Fruit fly (Drosophila melanogaster) whole organism, prepupa: ENCODE measurements around the gene COX6AL2.

Experiments used
- CG10669 ChIP-seq: fragments of 200-800 bp; sonication (Bioruptor generic); optimal IDR thresholded peaks from 3 replicates; lab custom pipeline; 2018; ENCODE audit warnings: missing biosample characterization, mild to moderate bottlenecking, missing genetic modification characterization, moderate library complexity
- CG11762 ChIP-seq: fragments of 200-800 bp; sonication (Bioruptor generic); optimal IDR thresholded peaks from 3 replicates; lab custom pipeline; 2016; ENCODE audit warnings: missing biosample characterization, missing genetic modification characterization; ENCODE audit not compliant: insufficient read depth
- CG11902 ChIP-seq: fragments of 200-800 bp; sonication (Bioruptor generic); optimal IDR thresholded peaks from 3 replicates; lab custom pipeline; 2016; ENCODE audit warnings: missing biosample characterization, missing genetic modification characterization
- CG15336 ChIP-seq: fragments of 200-800 bp; sonication (Bioruptor generic); IDR thresholded peaks from 2 replicates; pipeline ENCODE4 v1.3.6; 2022; ENCODE audit warnings: missing biosample characterization, missing genetic modification characterization
- CG1621 ChIP-seq: fragments of 200-800 bp; sonication (Bioruptor generic); optimal IDR thresholded peaks from 3 replicates; lab custom pipeline; 2018; ENCODE audit warnings: missing biosample characterization, mild to moderate bottlenecking, missing genetic modification characterization
- CG16779 ChIP-seq: fragments of 200-800 bp; sonication (Bioruptor generic); optimal IDR thresholded peaks from 3 replicates; lab custom pipeline; 2017; ENCODE audit warnings: missing biosample characterization, mild to moderate bottlenecking, missing genetic modification characterization
- CG3032 ChIP-seq: fragments of 200-800 bp; optimal IDR thresholded peaks from 2 replicates; lab custom pipeline; 2019; ENCODE audit warnings: missing biosample characterization, mild to moderate bottlenecking, missing genetic modification characterization, moderate library complexity
- CG32006 ChIP-seq: fragments of 200-800 bp; sonication (Bioruptor generic); optimal IDR thresholded peaks from 3 replicates; lab custom pipeline; 2017; ENCODE audit warnings: missing biosample characterization, mild to moderate bottlenecking, missing genetic modification characterization
- CG4318 ChIP-seq: fragments of 200-800 bp; sonication (Bioruptor generic); optimal IDR thresholded peaks from 3 replicates; lab custom pipeline; 2017; ENCODE audit warnings: missing biosample characterization, mild to moderate bottlenecking, missing genetic modification characterization
- CG6276 ChIP-seq: fragments of 200-800 bp; sonication (Bioruptor generic); optimal IDR thresholded peaks from 2 replicates; lab custom pipeline; 2017; ENCODE audit warnings: missing biosample characterization, mild to moderate bottlenecking, missing genetic modification characterization
- CG6854 ChIP-seq: fragments of 200-800 bp; sonication (Bioruptor generic); optimal IDR thresholded peaks from 2 replicates; lab custom pipeline; 2017; ENCODE audit warnings: missing biosample characterization, mild to moderate bottlenecking, missing genetic modification characterization
- CG7368 ChIP-seq: fragments of 200-800 bp; sonication (Bioruptor generic); optimal IDR thresholded peaks from 3 replicates; lab custom pipeline; 2016; ENCODE audit warnings: missing biosample characterization, missing genetic modification characterization
- CG8632 ChIP-seq: fragments of 200-800 bp; sonication (Bioruptor generic); optimal IDR thresholded peaks from 3 replicates; lab custom pipeline; 2016; ENCODE audit warnings: missing biosample characterization, missing genetic modification characterization
- Eip75B ChIP-seq: fragments of 200-800 bp; sonication (Bioruptor generic); optimal IDR thresholded peaks from 3 replicates; lab custom pipeline; 2016; ENCODE audit warnings: missing biosample characterization, missing genetic modification characterization
- Eip78C ChIP-seq: fragments of 200-800 bp; sonication (Bioruptor generic); peaks from one replicate; lab custom pipeline; 2016; ENCODE audit warnings: missing biosample characterization, missing genetic modification characterization
- Eip93F ChIP-seq: fragments of 200-800 bp; sonication (Bioruptor generic); optimal IDR thresholded peaks from 2 replicates; lab custom pipeline; 2016; ENCODE audit warnings: missing biosample characterization, mild to moderate bottlenecking, missing genetic modification characterization
- Ets21C ChIP-seq: fragments of 200-800 bp; sonication (Bioruptor generic); optimal IDR thresholded peaks from 3 replicates; lab custom pipeline; 2016; ENCODE audit warnings: missing biosample characterization, missing genetic modification characterization
- Ets96B ChIP-seq: fragments of 200-800 bp; optimal IDR thresholded peaks from 2 replicates; lab custom pipeline; 2019; ENCODE audit warnings: missing biosample characterization, mild to moderate bottlenecking, missing genetic modification characterization, moderate library complexity
- Hr4 ChIP-seq: fragments of 200-800 bp; sonication (Bioruptor generic); optimal IDR thresholded peaks from 3 replicates; lab custom pipeline; 2016; ENCODE audit warnings: missing biosample characterization, missing genetic modification characterization
- OdsH ChIP-seq: fragments of 200-800 bp; sonication (Bioruptor generic); optimal IDR thresholded peaks from 3 replicates; lab custom pipeline; 2016; ENCODE audit warnings: missing biosample characterization, missing genetic modification characterization
- Smox ChIP-seq: fragments of 200-800 bp; sonication (Bioruptor generic); optimal IDR thresholded peaks from 3 replicates; lab custom pipeline; 2016; ENCODE audit warnings: missing biosample characterization, missing genetic modification characterization
- Sox102F ChIP-seq: fragments of 200-800 bp; sonication (Bioruptor generic); optimal IDR thresholded peaks from 2 replicates; lab custom pipeline; 2016; ENCODE audit warnings: missing biosample characterization, mild to moderate bottlenecking, missing genetic modification characterization
- Sox14 ChIP-seq: fragments of 200-800 bp; sonication (Bioruptor generic); optimal IDR thresholded peaks from 3 replicates; lab custom pipeline; 2016; ENCODE audit warnings: missing biosample characterization, missing genetic modification characterization
- Sox15 ChIP-seq: fragments of 200-800 bp; sonication (Bioruptor generic); optimal IDR thresholded peaks from 3 replicates; lab custom pipeline; 2016; ENCODE audit warnings: missing biosample characterization, missing genetic modification characterization
- achi ChIP-seq: fragments of 200-800 bp; sonication (Bioruptor generic); optimal IDR thresholded peaks from 3 replicates; lab custom pipeline; 2016; ENCODE audit warnings: missing biosample characterization, missing genetic modification characterization
- cyc ChIP-seq: fragments of 200-800 bp; sonication (Bioruptor generic); optimal IDR thresholded peaks from 3 replicates; lab custom pipeline; 2016; ENCODE audit warnings: missing biosample characterization, missing genetic modification characterization
- dac ChIP-seq: fragments of 200-800 bp; sonication (Bioruptor generic); optimal IDR thresholded peaks from 2 replicates; lab custom pipeline; 2017; ENCODE audit warnings: missing biosample characterization, mild to moderate bottlenecking, missing genetic modification characterization
- dsx ChIP-seq: fragments of 200-800 bp; optimal IDR thresholded peaks from 3 replicates; lab custom pipeline; 2019; ENCODE audit warnings: missing biosample characterization, mild to moderate bottlenecking, missing genetic modification characterization, moderate library complexity; ENCODE audit not compliant: poor library complexity, severe bottlenecking
- eg ChIP-seq: fragments of 200-800 bp; sonication (Bioruptor generic); IDR thresholded peaks from 3 replicates; pipeline ENCODE4 v1.3.6; 2022; ENCODE audit warnings: missing biosample characterization, missing genetic modification characterization
- esn ChIP-seq: fragments of 200-800 bp; sonication (Bioruptor generic); optimal IDR thresholded peaks from 2 replicates; lab custom pipeline; 2016; ENCODE audit warnings: missing biosample characterization, mild to moderate bottlenecking, missing genetic modification characterization, moderate library complexity
- fd59A ChIP-seq: fragments of 200-800 bp; sonication (Bioruptor generic); optimal IDR thresholded peaks from 2 replicates; lab custom pipeline; 2017; ENCODE audit warnings: missing biosample characterization, mild to moderate bottlenecking, missing genetic modification characterization, missing genetic modification reagents
- fd85E ChIP-seq: fragments of 200-800 bp; sonication (Bioruptor generic); optimal IDR thresholded peaks from 3 replicates; lab custom pipeline; 2016; ENCODE audit warnings: missing biosample characterization, missing genetic modification characterization
- pdm3 ChIP-seq: fragments of 200-800 bp; sonication (Bioruptor generic); optimal IDR thresholded peaks from 3 replicates; lab custom pipeline; 2016; ENCODE audit warnings: missing biosample characterization, missing genetic modification characterization
- spab ChIP-seq: fragments of 200-800 bp; sonication (Bioruptor generic); optimal IDR thresholded peaks from 2 replicates; lab custom pipeline; 2017; ENCODE audit warnings: missing biosample characterization, mild to moderate bottlenecking, missing genetic modification characterization, missing genetic modification reagents
- topi ChIP-seq: fragments of 200-800 bp; sonication (Bioruptor generic); optimal IDR thresholded peaks from 3 replicates; lab custom pipeline; 2016; ENCODE audit warnings: missing biosample characterization, missing genetic modification characterization
- vri ChIP-seq: fragments of 200-800 bp; sonication (Bioruptor generic); optimal IDR thresholded peaks from 3 replicates; lab custom pipeline; 2016; ENCODE audit warnings: missing biosample characterization, mild to moderate bottlenecking, missing genetic modification characterization

The COX6AL2 gene

dm6 chr3L:18922086-18922485 is 8.1 kb upstream of the COX6AL2 start, which contains the start of gene CG3819:
Gene CG3819 (minus strand): TSS chr3L:18922108.
- TF ChIP-seq CG15336 (GFP tag; lab: Robert Waterston, UW) (no peak), CG8632 (GFP tag; lab: Kevin White, UChicago) (no peak), pdm3 (no peak), fd59A (GFP tag; lab: Kevin White, UChicago) (no peak), CG16779 (tag; lab: Kevin White, UChicago) (no peak), fd85E (no peak), Ets21C (GFP tag; lab: Kevin White, UChicago) (no peak), achi (no peak), topi (GFP tag; lab: Kevin White, UChicago) (no peak), Ets96B (tag; lab: Kevin White, UChicago) (no peak), Sox15 (GFP tag; lab: Kevin White, UChicago) (no peak), Eip75B (GFP tag; lab: Kevin White, UChicago) (no peak), Eip78C (GFP tag; lab: Kevin White, UChicago) (no peak), CG11902 (GFP tag; lab: Kevin White, UChicago) (no peak), CG11762 (no peak), CG6854 (GFP tag; lab: Kevin White, UChicago) (no peak), eg (GFP tag; lab: Robert Waterston, UW) (no peak), OdsH (GFP tag; lab: Kevin White, UChicago) (no peak)

- TF ChIP-seq Sox102F (GFP tag; lab: Kevin White, UChicago) (no peak), CG15336 (GFP tag; lab: Robert Waterston, UW) (no peak), Hr4 (no peak)
These were observed 6.3 kb upstream of the COX6AL2 start, which contains the start of gene CG18223 for dm6 chr3L:18920219-18920618. Gene CG18223 (minus strand): TSS chr3L:18920319.

- no peak for TF ChIP-seq CG15336 (GFP tag; lab: Robert Waterston, UW)
- TF ChIP-seq vri (GFP tag; lab: Kevin White, UChicago) = no peak
- TF ChIP-seq CG11902 (GFP tag; lab: Kevin White, UChicago) = no peak
- TF ChIP-seq Eip75B (GFP tag; lab: Kevin White, UChicago) = no peak
- no peak for TF ChIP-seq CG3032 (tag; lab: Kevin White, UChicago)
- TF ChIP-seq cyc (GFP tag; lab: Kevin White, UChicago) = no peak
- TF ChIP-seq CG6276 = no peak
- no peak for TF ChIP-seq spab (GFP tag; lab: Kevin White, UChicago)
- no peak for TF ChIP-seq Sox15 (GFP tag; lab: Kevin White, UChicago)
- no peak for TF ChIP-seq Smox (GFP tag; lab: Kevin White, UChicago)
- no peak for TF ChIP-seq dsx (GFP tag; lab: Kevin White, UChicago)
- no peak for TF ChIP-seq Ets96B (tag; lab: Kevin White, UChicago)
- no peak for TF ChIP-seq CG4318
- no peak for TF ChIP-seq CG32006 (GFP tag; lab: Kevin White, UChicago)
- no peak for TF ChIP-seq Sox14 (GFP tag; lab: Kevin White, UChicago)
- TF ChIP-seq fd85E = no peak
These were observed 3.3 kb upstream of the COX6AL2 start, which contains the start of gene CG6839 for dm6 chr3L:18917281-18917680. Gene CG6839 (plus strand): TSS chr3L:18917581.

- no peak for TF ChIP-seq esn
- no peak for TF ChIP-seq achi
- TF ChIP-seq CG15336 (GFP tag; lab: Robert Waterston, UW) = no peak
- TF ChIP-seq CG10669 (GFP tag; lab: Kevin White, UChicago) = no peak
- no peak for TF ChIP-seq Smox (GFP tag; lab: Kevin White, UChicago)
- no peak for TF ChIP-seq CG32006 (GFP tag; lab: Kevin White, UChicago)
- no peak for TF ChIP-seq dac (GFP tag; lab: Kevin White, UChicago)
- TF ChIP-seq Sox14 (GFP tag; lab: Kevin White, UChicago) = no peak
- TF ChIP-seq Eip93F = no peak
- no peak for TF ChIP-seq CG1621 (tag; lab: Kevin White, UChicago)
- TF ChIP-seq vri (GFP tag; lab: Kevin White, UChicago) = no peak
- TF ChIP-seq CG7368 (GFP tag; lab: Kevin White, UChicago) = no peak
- TF ChIP-seq, all 60 proteins: peak for 0
These were observed 2.5 kb upstream of the COX6AL2 start for dm6 chr3L:18916466-18916865.
